Fruit fly (Drosophila melanogaster) whole organism, embryonic: ENCODE measurements around the gene CG34296.
A peak's percentile ranks its signal among the peaks of the same experiment; 100 is the strongest.

Source experiments
- Aef1 ChIP-seq: fragments of 200-800 bp; sonication (Bioruptor generic); IDR thresholded peaks from 3 replicates; pipeline ENCODE4 v1.3.6; 2022; ENCODE audit warnings: missing biosample characterization, missing genetic modification characterization
- CG1024 ChIP-seq: fragments of 200-800 bp; sonication (Bioruptor generic); IDR thresholded peaks from 2 replicates; pipeline ENCODE4 v1.3.6; 2022; ENCODE audit warnings: missing biosample characterization, missing genetic modification characterization
- CG10543 ChIP-seq: fragments of 200-800 bp; sonication (Bioruptor generic); optimal IDR thresholded peaks from 3 replicates; lab custom pipeline; 2017; ENCODE audit warnings: missing biosample characterization, mild to moderate bottlenecking, missing genetic modification characterization, moderate library complexity
- CG11560 ChIP-seq: fragments of 200-800 bp; sonication (Bioruptor generic); IDR thresholded peaks from 3 replicates; pipeline ENCODE4 v1.3.6; 2022; ENCODE audit warnings: missing biosample characterization, missing genetic modification characterization
- CG11695 ChIP-seq: fragments of 200-800 bp; sonication (Bioruptor generic); IDR thresholded peaks from 3 replicates; pipeline ENCODE4 v1.3.6; 2022; ENCODE audit warnings: missing biosample characterization, missing genetic modification characterization
- CG12391 ChIP-seq: fragments of 200-800 bp; sonication (Bioruptor generic); optimal IDR thresholded peaks from 3 replicates; lab custom pipeline; 2018; ENCODE audit warnings: missing biosample characterization, mild to moderate bottlenecking, missing genetic modification characterization, moderate library complexity
- CG13775 ChIP-seq: fragments of 200-800 bp; sonication (Bioruptor generic); optimal IDR thresholded peaks from 3 replicates; lab custom pipeline; 2017; ENCODE audit warnings: missing biosample characterization, mild to moderate bottlenecking, missing genetic modification characterization
- CG14667 ChIP-seq: fragments of 200-800 bp; sonication (Bioruptor generic); IDR thresholded peaks from 2 replicates; pipeline ENCODE4 v1.3.6; 2022; ENCODE audit warnings: missing biosample characterization, missing genetic modification characterization
- CG15514 ChIP-seq: fragments of 200-800 bp; sonication (Bioruptor generic); optimal IDR thresholded peaks from 3 replicates; lab custom pipeline; 2017; ENCODE audit warnings: missing biosample characterization, missing genetic modification characterization, mild to moderate bottlenecking, moderate library complexity, missing genetic modification reagents
- CG18476 ChIP-seq: fragments of 200-800 bp; sonication (Bioruptor generic); optimal IDR thresholded peaks from 2 replicates; lab custom pipeline; 2016; ENCODE audit warnings: missing biosample characterization, mild to moderate bottlenecking, missing genetic modification characterization
- CG2199 ChIP-seq: fragments of 200-800 bp; sonication (Bioruptor generic); IDR thresholded peaks from 3 replicates; pipeline ENCODE4 v1.3.6; 2022; ENCODE audit warnings: missing biosample characterization, missing genetic modification characterization
- CG4424 ChIP-seq: fragments of 200-800 bp; sonication (Bioruptor generic); optimal IDR thresholded peaks from 3 replicates; lab custom pipeline; 2016; ENCODE audit warnings: missing biosample characterization, missing genetic modification characterization
- CG6175 ChIP-seq: fragments of 200-800 bp; sonication (Bioruptor generic); IDR thresholded peaks from 3 replicates; pipeline ENCODE4 v1.3.6; 2022; ENCODE audit warnings: missing biosample characterization, missing genetic modification characterization
- CG9932 ChIP-seq: fragments of 200-800 bp; sonication (Bioruptor generic); IDR thresholded peaks from 2 replicates; pipeline ENCODE4 v1.3.6; 2022; ENCODE audit warnings: missing biosample characterization, missing genetic modification characterization
- D ChIP-seq, 2 experiments: fragments of 200-800 bp in 1 of 2; fragments of >200 bp in 1 of 2; sonication (Bioruptor generic) in 1 of 2; optimal IDR thresholded peaks; 2 replicates in 1 of 2; 3 replicates in 1 of 2; lab custom pipeline; 2017; ENCODE audit warnings: mild to moderate bottlenecking in 1 of 2, missing biosample characterization in 1 of 2, missing genetic modification characterization in 1 of 2, missing genetic modification reagents in 1 of 2
- D19A ChIP-seq: fragments of 200-800 bp; optimal IDR thresholded peaks from 3 replicates; lab custom pipeline; 2019; ENCODE audit warnings: missing biosample characterization, mild to moderate bottlenecking, missing genetic modification characterization, moderate library complexity
- Dbx ChIP-seq: fragments of 200-800 bp; sonication (Bioruptor generic); IDR thresholded peaks from 3 replicates; pipeline ENCODE4 v1.3.6; 2022; ENCODE audit warnings: missing biosample characterization, missing genetic modification characterization
- Dip2 ChIP-seq: fragments of 200-800 bp; sonication (Bioruptor generic); IDR thresholded peaks from 2 replicates; pipeline ENCODE4 v1.3.6; 2022; ENCODE audit warnings: missing biosample characterization, missing genetic modification characterization
- Doc2 ChIP-seq: fragments of 200-800 bp; sonication (Bioruptor generic); IDR thresholded peaks from 2 replicates; pipeline ENCODE4 v1.3.6; 2022; ENCODE audit warnings: missing biosample characterization, missing genetic modification characterization
- Med ChIP-seq: fragments of 200-800 bp; sonication (Bioruptor generic); peaks from one replicate; lab custom pipeline; 2016; ENCODE audit warnings: missing biosample characterization, missing genetic modification characterization, mild to moderate bottlenecking, inconsistent platforms, moderate library complexity
- NC2β ChIP-seq: fragments of 200-800 bp; sonication (Bioruptor generic); optimal IDR thresholded peaks from 2 replicates; lab custom pipeline; 2016; ENCODE audit warnings: missing biosample characterization, missing genetic modification characterization
- Pdp1 ChIP-seq, 2 experiments: fragments of 200-800 bp; sonication (Bioruptor generic); optimal IDR thresholded peaks; 3 replicates each; lab custom pipeline; 2016; ENCODE audit warnings: missing biosample characterization in 2 of 2, missing genetic modification characterization in 2 of 2, mild to moderate bottlenecking in 1 of 2, moderate library complexity in 1 of 2
- Ptx1 ChIP-seq: fragments of 200-800 bp; sonication (Bioruptor generic); IDR thresholded peaks from 2 replicates; pipeline ENCODE4 v1.3.6; 2022; ENCODE audit warnings: missing biosample characterization, missing genetic modification characterization
- ato ChIP-seq: fragments of 200-800 bp; sonication (Bioruptor generic); IDR thresholded peaks from 2 replicates; pipeline ENCODE4 v1.3.6; 2022; ENCODE audit warnings: missing biosample characterization, missing genetic modification characterization; ENCODE audit not compliant: partially characterized antibody
- caup ChIP-seq: fragments of 200-800 bp; sonication (Bioruptor generic); optimal IDR thresholded peaks from 3 replicates; lab custom pipeline; 2017; ENCODE audit warnings: missing biosample characterization, mild to moderate bottlenecking, missing genetic modification characterization, moderate library complexity; ENCODE audit not compliant: severe bottlenecking
- grau ChIP-seq: fragments of 200-800 bp; optimal IDR thresholded peaks from 3 replicates; lab custom pipeline; 2019; ENCODE audit warnings: missing biosample characterization, mild to moderate bottlenecking, missing genetic modification characterization, moderate library complexity
- gro ChIP-seq: fragments of 200-800 bp; sonication (Bioruptor generic); optimal IDR thresholded peaks from 2 replicates; lab custom pipeline; 2016; ENCODE audit warnings: missing biosample characterization, missing genetic modification characterization
- hth ChIP-seq: fragments of >200 bp; optimal IDR thresholded peaks from 2 replicates; lab custom pipeline; 2017; ENCODE audit warnings: inconsistent platforms
- lmd ChIP-seq: fragments of 200-800 bp; sonication (Bioruptor generic); IDR thresholded peaks from 2 replicates; pipeline ENCODE4 v1.3.6; 2022; ENCODE audit warnings: missing biosample characterization, missing genetic modification characterization
- sc ChIP-seq, 3 experiments: fragments of >200 bp in 2 of 3; fragments of 200-800 bp in 1 of 3; sonication (Bioruptor generic) in 1 of 3; optimal IDR thresholded peaks; 2 replicates in 2 of 3; 3 replicates in 1 of 3; lab custom pipeline; 2017; ENCODE audit warnings: mild to moderate bottlenecking in 1 of 3, missing biosample characterization in 1 of 3, missing genetic modification characterization in 1 of 3, missing genetic modification reagents in 1 of 3
- scrt ChIP-seq: fragments of 200-800 bp; sonication (Bioruptor generic); optimal IDR thresholded peaks from 2 replicates; lab custom pipeline; 2018; ENCODE audit warnings: missing biosample characterization, mild to moderate bottlenecking, missing genetic modification characterization, moderate library complexity
- sima ChIP-seq: fragments of 200-800 bp; sonication (Bioruptor generic); optimal IDR thresholded peaks from 2 replicates; lab custom pipeline; 2016; ENCODE audit warnings: missing biosample characterization, missing genetic modification characterization
- sqz ChIP-seq: fragments of 200-800 bp; sonication (Bioruptor generic); optimal IDR thresholded peaks from 3 replicates; lab custom pipeline; 2018; ENCODE audit warnings: missing biosample characterization, mild to moderate bottlenecking, missing genetic modification characterization
- trem ChIP-seq: fragments of 200-800 bp; optimal IDR thresholded peaks from 3 replicates; lab custom pipeline; 2019; ENCODE audit warnings: missing biosample characterization, mild to moderate bottlenecking, missing genetic modification characterization, moderate library complexity
- vvl ChIP-seq: fragments of 200-800 bp; sonication (Bioruptor generic); IDR thresholded peaks from 2 replicates; pipeline ENCODE4 v1.3.6; 2022; ENCODE audit warnings: missing biosample characterization, missing genetic modification characterization
- wdn ChIP-seq: fragments of 200-800 bp; sonication (Bioruptor generic); IDR thresholded peaks from 2 replicates; pipeline ENCODE4 v1.3.6; 2022; ENCODE audit warnings: missing biosample characterization, missing genetic modification characterization
- zen2 ChIP-seq: fragments of 200-800 bp; sonication (Bioruptor generic); IDR thresholded peaks from 3 replicates; pipeline ENCODE4 v1.3.6; 2022; ENCODE audit warnings: missing biosample characterization, missing genetic modification characterization; ENCODE audit not compliant: partially characterized antibody

Gene CG34296

DNA sequence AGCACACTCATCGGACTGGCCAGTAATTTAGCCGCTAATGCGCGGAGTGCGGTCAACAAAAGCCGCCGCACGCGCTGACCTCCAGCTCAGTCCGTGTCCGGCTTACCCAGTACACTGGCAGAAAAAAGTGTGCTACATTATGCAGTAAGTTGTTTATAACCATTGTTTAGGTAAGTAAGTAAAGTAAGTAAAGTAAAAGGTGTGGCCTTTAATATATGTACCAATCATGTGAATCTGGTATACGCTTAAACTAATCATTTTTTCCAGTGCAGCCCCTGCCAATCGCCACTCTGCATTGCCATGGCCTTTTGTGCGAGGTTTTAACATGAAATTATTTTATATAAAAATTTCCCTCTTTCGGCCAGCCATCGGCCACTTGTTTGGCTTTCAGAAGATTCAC is 10.9 kb upstream of the CG34296 start (continued):
- TF ChIP-seq Dbx = no peak
- TF ChIP-seq sqz (GFP tag; lab: Kevin White, UChicago) = no peak
- TF ChIP-seq Doc2 = no peak
- TF ChIP-seq NC2β (GFP tag; lab: Kevin White, UChicago) = no peak
- no peak for TF ChIP-seq sc (optimal IDR thresholded peaks at IDR 0.05; lab: Kevin White, UChicago)
- TF ChIP-seq sc (GFP tag; optimal IDR thresholded peaks at IDR 0.05; lab: Kevin White, UChicago) = no peak
- TF ChIP-seq CG12391 (tag; lab: Kevin White, UChicago) = peak; percentile 8
- TF ChIP-seq vvl (GFP tag; lab: Robert Waterston, UW) = 0 out of 2 replicates have a peak, but pooled peaks have one; percentile 17
- TF ChIP-seq Pdp1 (GFP tag; optimal IDR thresholded peaks at IDR 0.05; lab: Kevin White, UChicago) = no peak
- TF ChIP-seq gro (GFP tag; lab: Kevin White, UChicago) = no peak
- TF ChIP-seq CG15514 (GFP tag; lab: Kevin White, UChicago) = no peak
- TF ChIP-seq CG10543 (GFP tag; lab: Kevin White, UChicago) = no peak
- no peak for TF ChIP-seq CG13775
- TF ChIP-seq zen2 (GFP tag; lab: Robert Waterston, UW) = no peak
- no peak for TF ChIP-seq ato (GFP tag; lab: Robert Waterston, UW)
- no peak for TF ChIP-seq CG1024 (GFP tag; lab: Robert Waterston, UW)
- no peak for TF ChIP-seq wdn (GFP tag; lab: Robert Waterston, UW)
- TF ChIP-seq Med (GFP tag; lab: Kevin White, UChicago) = peak; percentile 53
- TF ChIP-seq Aef1 (GFP tag; lab: Robert Waterston, UW) = no peak
- no peak for TF ChIP-seq trem (tag; lab: Kevin White, UChicago)
- no peak for TF ChIP-seq scrt (GFP tag; lab: Kevin White, UChicago)
- peak; percentile 33; the same call in 1 of the 2 replicates for TF ChIP-seq lmd (GFP tag; lab: Robert Waterston, UW)
- TF ChIP-seq CG11695 (GFP tag; lab: Robert Waterston, UW) = no peak
- TF ChIP-seq grau (tag; lab: Kevin White, UChicago) = peak; percentile 0
- no peak for TF ChIP-seq CG6175 (GFP tag; lab: Robert Waterston, UW)
- no peak for TF ChIP-seq CG11560 (tag; lab: Robert Waterston, UW)
- no peak for TF ChIP-seq CG14667 (GFP tag; lab: Robert Waterston, UW)
- no peak for TF ChIP-seq CG9932 (GFP tag; lab: Robert Waterston, UW)
- TF ChIP-seq CG4424 (GFP tag; lab: Kevin White, UChicago) = no peak
- no peak for TF ChIP-seq sima (GFP tag; lab: Kevin White, UChicago)
- peak; percentile 33; the same call in 1 of the 2 replicates for TF ChIP-seq Ptx1
- no peak for TF ChIP-seq CG18476 (GFP tag; lab: Kevin White, UChicago)

DNA sequence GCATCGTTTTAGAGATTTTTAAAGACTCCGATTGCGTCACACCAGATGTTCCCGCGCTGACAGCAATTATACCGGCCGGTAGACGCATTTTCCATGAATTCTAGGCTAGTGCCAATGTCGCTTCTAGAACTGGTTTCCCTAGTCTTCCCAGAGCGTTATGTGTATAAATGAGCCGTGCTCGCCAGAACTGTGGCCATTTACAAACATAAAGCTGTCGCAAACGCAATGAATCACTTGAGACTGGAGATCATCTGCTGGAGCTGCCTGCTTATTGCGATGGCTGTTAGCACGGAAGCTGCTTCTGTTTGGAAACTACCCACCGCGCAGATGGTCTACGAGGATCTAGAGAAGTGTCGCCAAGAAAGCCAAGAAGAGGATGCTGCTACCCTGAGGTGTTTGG is 8.0 kb upstream of the CG34296 start, which contains the start of gene Obp99d:
Gene Obp99d, plus strand, starts transcription at position 192 of the 400 bp plus-strand sequence.
- TF ChIP-seq CG2199 = peak; percentile 92
- no peak for TF ChIP-seq hth (lab: Kevin White, UChicago)
- TF ChIP-seq D (optimal IDR thresholded peaks at IDR 0.05; lab: Kevin White, UChicago) = peak; percentile 71
- no peak for TF ChIP-seq D (GFP tag; optimal IDR thresholded peaks at IDR 0.05; lab: Kevin White, UChicago)
- TF ChIP-seq Dip2 (GFP tag; lab: Robert Waterston, UW) = no peak

DNA sequence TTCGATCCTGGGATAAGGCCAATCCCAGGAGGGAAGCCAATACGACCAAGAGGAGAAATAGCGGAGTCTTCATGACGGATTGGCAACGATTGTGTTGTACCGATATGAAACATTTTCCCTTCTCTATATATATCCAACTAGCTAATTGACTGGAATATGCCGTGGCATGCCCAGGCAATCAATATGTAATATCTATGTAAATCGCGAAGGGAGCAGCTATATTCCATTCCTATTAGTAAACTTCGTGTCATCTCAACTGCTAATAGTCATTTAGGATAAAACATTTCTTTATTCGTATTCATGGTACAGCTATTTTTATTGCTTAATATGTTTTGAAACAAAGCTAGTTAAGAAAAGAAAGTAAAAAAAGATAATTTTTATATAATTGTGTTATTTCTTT is 7.1 kb upstream of the CG34296 start, which contains the start of gene Dup99B:
Gene Dup99B, minus strand, starts transcription at position 101 of the 400 bp plus-strand sequence.
- TF ChIP-seq D19A (tag; lab: Kevin White, UChicago) = no peak
- TF ChIP-seq caup (GFP tag; lab: Kevin White, UChicago) = no peak
